Worm (Caenorhabditis elegans): Measurements from ENCODE around the gene enu-3.1.

- TF ChIP-seq ceh-24 (tag; optimal IDR thresholded peaks at IDR 0.05) (no peak), fkh-10 (GFP tag; optimal IDR thresholded peaks at IDR 0.05) (no peak), T23F11.4 (GFP tag; optimal IDR thresholded peaks at IDR 0.05) (peak; percentile 27), hlh-13 (GFP tag; optimal IDR thresholded peaks at IDR 0.05) (no peak), gmeb-2 (tag; optimal IDR thresholded peaks at IDR 0.05) (peak; percentile 38), che-1 (tag; optimal IDR thresholded peaks at IDR 0.05) (peak; percentile 64), ama-1 (optimal IDR thresholded peaks at IDR 0.05) (no peak), dmd-4 (tag; optimal IDR thresholded peaks at IDR 0.05; ENCODE audit: borderline replicate concordance) (no peak), Y22D7AL.16 (tag; optimal IDR thresholded peaks at IDR 0.05) (no peak), mec-3 (tag; optimal IDR thresholded peaks at IDR 0.05; ENCODE audit: borderline replicate concordance) (no peak), tbx-2 (tag; optimal IDR thresholded peaks at IDR 0.05) (peak; percentile 73), unc-86 (tag; optimal IDR thresholded peaks at IDR 0.05) (no peak), ttx-3 (tag; optimal IDR thresholded peaks at IDR 0.05) (peak; percentile 56), pha-4 (tag; optimal IDR thresholded peaks at IDR 0.05) (no peak)
Measured at ce11 chrIII:10432104-10432503, 4.0 kb upstream of the enu-3.1 start.
